Worm (Caenorhabditis elegans) whole organism, L3 larva: ENCODE data around the gene crt-1.

Experiments
- R02D3.7 ChIP-seq: fragments of 150-350 bp; optimal IDR thresholded peaks from 2 replicates; lab custom pipeline; 2014; ENCODE audit warnings: missing biosample characterization, missing genetic modification characterization
- ZK546.5 ChIP-seq: sonication (generic microtip); optimal IDR thresholded peaks from 2 replicates; lab custom pipeline; 2017; ENCODE audit warnings: missing biosample characterization, missing genetic modification characterization
- aly-2 ChIP-seq: fragments of 150-350 bp; optimal IDR thresholded peaks from 2 replicates; lab custom pipeline; 2014; ENCODE audit warnings: missing biosample characterization, missing genetic modification characterization
- ama-1 ChIP-seq: fragments of 150-350 bp; optimal IDR thresholded peaks from 2 replicates; lab custom pipeline; 2018
- elt-2 ChIP-seq: sonication (generic microtip); optimal IDR thresholded peaks from 2 replicates; lab custom pipeline; 2016; ENCODE audit warnings: missing genetic modification reagents, mild to moderate bottlenecking, missing genetic modification characterization, missing compliant biosample characterization
- fos-1 ChIP-seq: fragments of 150-350 bp; optimal IDR thresholded peaks from 2 replicates; lab custom pipeline; 2014; ENCODE audit warnings: missing biosample characterization, missing genetic modification characterization
- mdl-1 ChIP-seq: fragments of 150-350 bp; optimal IDR thresholded peaks from 2 replicates; lab custom pipeline; 2014; ENCODE audit warnings: missing biosample characterization, missing genetic modification characterization
- nfya-1 ChIP-seq: sonication (generic microtip); optimal IDR thresholded peaks from 2 replicates; lab custom pipeline; 2017; ENCODE audit warnings: missing genetic modification characterization, mild to moderate bottlenecking, missing compliant biosample characterization, antibody characterized with exemption, moderate library complexity; ENCODE audit not compliant: insufficient read depth
- nhr-11 ChIP-seq: fragments of 150-350 bp; optimal IDR thresholded peaks from 2 replicates; lab custom pipeline; 2014; ENCODE audit warnings: missing biosample characterization, missing genetic modification characterization
- nhr-12 ChIP-seq: fragments of 150-350 bp; optimal IDR thresholded peaks from 2 replicates; lab custom pipeline; 2014; ENCODE audit warnings: missing biosample characterization, missing genetic modification characterization
- pqm-1 ChIP-seq: fragments of 150-350 bp; optimal IDR thresholded peaks from 2 replicates; lab custom pipeline; 2017; ENCODE audit warnings: missing biosample characterization, missing genetic modification characterization, inconsistent platforms
- snpc-4 ChIP-seq: fragments of 150-350 bp; optimal IDR thresholded peaks from 2 replicates; lab custom pipeline; 2014; ENCODE audit warnings: missing biosample characterization, missing genetic modification characterization
- ztf-4 ChIP-seq: fragments of 150-350 bp; optimal IDR thresholded peaks from 2 replicates; lab custom pipeline; 2014; ENCODE audit warnings: missing biosample characterization, missing genetic modification characterization

DNA sequence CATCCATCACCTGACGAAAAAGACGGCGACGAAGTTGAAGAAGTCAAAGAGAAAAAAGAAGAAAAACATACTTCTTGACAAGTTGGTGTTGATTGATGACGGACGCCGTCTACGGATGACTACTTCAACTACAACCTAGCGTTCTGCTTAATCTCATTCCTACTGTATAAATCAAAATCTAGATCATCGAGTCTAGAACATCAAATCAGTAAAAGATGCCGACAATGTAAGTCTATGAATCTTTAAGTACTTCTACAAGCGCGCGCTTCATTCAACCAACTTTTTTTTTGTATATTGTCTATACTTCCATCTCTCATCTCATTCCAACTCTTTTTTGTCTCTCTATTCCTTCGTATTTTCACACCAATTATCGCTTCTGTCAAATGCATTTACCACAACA lies 35.1 kb upstream of the crt-1 start:
- no peak for TF ChIP-seq nhr-12 (tag; lab: Kevin White, UChicago)
- no peak for TF ChIP-seq elt-2
- no peak for TF ChIP-seq ZK546.5 (tag; lab: Kevin White, UChicago)
- TF ChIP-seq aly-2 (tag; lab: Kevin White, UChicago), result no peak
- no peak for TF ChIP-seq ama-1 (lab: Kevin White, UChicago)
- TF ChIP-seq nfya-1 (tag; lab: Kevin White, UChicago), result no peak
- no peak for TF ChIP-seq nhr-11
- TF ChIP-seq snpc-4, result no peak
- TF ChIP-seq mdl-1 (tag; lab: Kevin White, UChicago), result no peak
- no peak for TF ChIP-seq ztf-4 (tag; lab: Kevin White, UChicago)
- no peak for TF ChIP-seq fos-1 (tag; lab: Kevin White, UChicago)
- no peak for TF ChIP-seq pqm-1 (tag; lab: Kevin White, UChicago)
- TF ChIP-seq R02D3.7, result no peak
